Comparison of ENCODE assay signal across 5 fruit fly cellular contexts in genomic region chr3L:18148418-18148973, dm6.
A peak's percentile ranks its signal among the peaks of the same experiment; 100 is the strongest.
TF ChIP-seq lines count a peak whose summit lies in the region.

Gene CG7330 (plus strand): TSS chr3L:18148923.

- TF ChIP-seq CTCF in whole organism, embryonic (GFP tag; optimal IDR thresholded peaks at IDR 0.05; lab: Kevin White, UChicago): peak; percentile 57

TF ChIP-seq in whole organism, adult, 20 proteins besides CTCF, POLR2A, EP300 and RAD21:
- TF ChIP-seq cic (GFP tag; optimal IDR thresholded peaks at IDR 0.05; lab: Kevin White, UChicago): no peak
- TF ChIP-seq toe (GFP tag; optimal IDR thresholded peaks at IDR 0.05; lab: Kevin White, UChicago): peak; percentile 7
- TF ChIP-seq CG5204 (GFP tag; optimal IDR thresholded peaks at IDR 0.05; lab: Kevin White, UChicago): no peak
- TF ChIP-seq ovo (GFP tag; optimal IDR thresholded peaks at IDR 0.05; lab: Kevin White, UChicago): no peak
- TF ChIP-seq Mnt (GFP tag; optimal IDR thresholded peaks at IDR 0.05; lab: Kevin White, UChicago): no peak
- no peak for TF ChIP-seq CG12768 (GFP tag; optimal IDR thresholded peaks at IDR 0.05; lab: Kevin White, UChicago)
- no peak for TF ChIP-seq CG7045 (GFP tag; optimal IDR thresholded peaks at IDR 0.05; lab: Kevin White, UChicago)
- TF ChIP-seq kay (GFP tag; lab: Kevin White, UChicago; ENCODE audit: borderline replicate concordance): no peak
- TF ChIP-seq pad (GFP tag; optimal IDR thresholded peaks at IDR 0.05; lab: Kevin White, UChicago): peak; percentile 72
- peak; percentile 30 for TF ChIP-seq CG1620 (GFP tag; optimal IDR thresholded peaks at IDR 0.05; lab: Kevin White, UChicago)
- peak; percentile 94 for TF ChIP-seq bab1 (GFP tag; optimal IDR thresholded peaks at IDR 0.05; lab: Kevin White, UChicago)
- TF ChIP-seq CG14711 (tag; optimal IDR thresholded peaks at IDR 0.05; lab: Kevin White, UChicago): peak; percentile 56
- TF ChIP-seq CG7101 (tag; optimal IDR thresholded peaks at IDR 0.05; lab: Kevin White, UChicago): peak; percentile 35
- TF ChIP-seq tj (GFP tag; optimal IDR thresholded peaks at IDR 0.05; lab: Kevin White, UChicago): peak; percentile 56
- peak; percentile 53 for TF ChIP-seq CG11617 (GFP tag; optimal IDR thresholded peaks at IDR 0.05; lab: Kevin White, UChicago)
- no peak for TF ChIP-seq Clk (GFP tag; optimal IDR thresholded peaks at IDR 0.05; lab: Kevin White, UChicago)
- TF ChIP-seq Crg-1 (GFP tag; optimal IDR thresholded peaks at IDR 0.05; lab: Kevin White, UChicago): peak; percentile 49

TF ChIP-seq in whole organism, embryonic, 481 proteins besides CTCF, POLR2A, EP300 and RAD21 (continues in another document):
- TF ChIP-seq br (optimal IDR thresholded peaks at IDR 0.05; lab: Kevin White, UChicago) (no peak), PHDP (tag; optimal IDR thresholded peaks at IDR 0.05; lab: Kevin White, UChicago) (peak; percentile 95), ems (GFP tag; optimal IDR thresholded peaks at IDR 0.05; lab: Kevin White, UChicago) (peak; percentile 60), Atf3 (GFP tag; optimal IDR thresholded peaks at IDR 0.05; lab: Kevin White, UChicago) (no peak), CG14965 (GFP tag; optimal IDR thresholded peaks at IDR 0.05; lab: Kevin White, UChicago; ENCODE audit: borderline replicate concordance) (no peak), sr (GFP tag; IDR thresholded peaks at IDR 0.05; lab: Robert Waterston, UW) (0 out of 3 replicates have a peak, but pooled peaks have one; percentile 25), oc (tag; optimal IDR thresholded peaks at IDR 0.05; lab: Kevin White, UChicago) (peak; percentile 87), CG30020 (tag; optimal IDR thresholded peaks at IDR 0.05; lab: Kevin White, UChicago) (peak; percentile 66), HLH3B (GFP tag; IDR thresholded peaks at IDR 0.05; lab: Robert Waterston, UW) (peak; percentile 88), CG34376 (GFP tag; optimal IDR thresholded peaks at IDR 0.05; lab: Kevin White, UChicago) (peak; percentile 83), CG9797 (GFP tag; optimal IDR thresholded peaks at IDR 0.05; lab: Kevin White, UChicago) (no peak), lmd (GFP tag; IDR thresholded peaks at IDR 0.05; lab: Robert Waterston, UW) (peak; percentile 92), Adf1 (GFP tag; IDR thresholded peaks at IDR 0.05; lab: Robert Waterston, UW) (peak; percentile 56), tna (GFP tag; IDR thresholded peaks at IDR 0.05; lab: Robert Waterston, UW; ENCODE audit: partially characterized antibody) (no peak), zfh2 (GFP tag; optimal IDR thresholded peaks at IDR 0.05; lab: Kevin White, UChicago) (peak; percentile 69), bowl (GFP tag; IDR thresholded peaks at IDR 0.05; lab: Robert Waterston, UW) (peak; percentile 76), Hmx (GFP tag; optimal IDR thresholded peaks at IDR 0.05; lab: Kevin White, UChicago) (peak; percentile 64), hth (optimal IDR thresholded peaks at IDR 0.05; lab: Kevin White, UChicago) (no peak), ara (GFP tag; IDR thresholded peaks at IDR 0.05; lab: Robert Waterston, UW) (peak; percentile 60; the same call in 1 of the 2 replicates)

TF ChIP-seq in whole organism, prepupa, 60 proteins besides CTCF, POLR2A, EP300 and RAD21 (continues in another document):
- TF ChIP-seq fd85E (GFP tag; optimal IDR thresholded peaks at IDR 0.05; lab: Kevin White, UChicago) (peak; percentile 84), Eip93F (GFP tag; optimal IDR thresholded peaks at IDR 0.05; lab: Kevin White, UChicago) (peak; percentile 70), CG7368 (GFP tag; optimal IDR thresholded peaks at IDR 0.05; lab: Kevin White, UChicago) (peak; percentile 91), cyc (GFP tag; optimal IDR thresholded peaks at IDR 0.05; lab: Kevin White, UChicago) (peak; percentile 86), CG11294 (GFP tag; IDR thresholded peaks at IDR 0.05; lab: Robert Waterston, UW) (peak; percentile 85), Eip78C (GFP tag; lab: Kevin White, UChicago) (peak; percentile 99), Sox14 (GFP tag; optimal IDR thresholded peaks at IDR 0.05; lab: Kevin White, UChicago) (peak; percentile 77), CG11902 (GFP tag; optimal IDR thresholded peaks at IDR 0.05; lab: Kevin White, UChicago) (peak; percentile 94), OdsH (GFP tag; optimal IDR thresholded peaks at IDR 0.05; lab: Kevin White, UChicago) (peak; percentile 96), CG4318 (GFP tag; optimal IDR thresholded peaks at IDR 0.05; lab: Kevin White, UChicago) (peak; percentile 97), CG31627 (GFP tag; optimal IDR thresholded peaks at IDR 0.05; lab: Kevin White, UChicago) (peak; percentile 87), CG15336 (GFP tag; IDR thresholded peaks at IDR 0.05; lab: Robert Waterston, UW) (peak; percentile 97), Met (GFP tag; optimal IDR thresholded peaks at IDR 0.05; lab: Kevin White, UChicago) (peak; percentile 90), Blimp-1 (GFP tag; optimal IDR thresholded peaks at IDR 0.05; lab: Kevin White, UChicago) (peak; percentile 79), spab (GFP tag; optimal IDR thresholded peaks at IDR 0.05; lab: Kevin White, UChicago) (peak; percentile 79), CG10669 (GFP tag; optimal IDR thresholded peaks at IDR 0.05; lab: Kevin White, UChicago) (peak; percentile 85), CG8319 (GFP tag; optimal IDR thresholded peaks at IDR 0.05; lab: Kevin White, UChicago) (peak; percentile 92), CG9139 (GFP tag; optimal IDR thresholded peaks at IDR 0.05; lab: Kevin White, UChicago) (peak; percentile 63), salr (GFP tag; optimal IDR thresholded peaks at IDR 0.05; lab: Kevin White, UChicago) (peak; percentile 24 to 93), CG3032 (tag; optimal IDR thresholded peaks at IDR 0.05; lab: Kevin White, UChicago) (peak; percentile 88)

TF ChIP-seq in whole organism, pupa, 21 proteins besides CTCF, POLR2A, EP300 and RAD21:
- TF ChIP-seq CG13204 (GFP tag; optimal IDR thresholded peaks at IDR 0.05; lab: Kevin White, UChicago): peak; percentile 57
- peak; percentile 81 for TF ChIP-seq CG14655 (GFP tag; optimal IDR thresholded peaks at IDR 0.05; lab: Kevin White, UChicago)
- peak; percentile 96 for TF ChIP-seq CG32121 (GFP tag; IDR thresholded peaks at IDR 0.05; lab: Robert Waterston, UW)
- peak; percentile 77 for TF ChIP-seq CG10348 (GFP tag; IDR thresholded peaks at IDR 0.05; lab: Robert Waterston, UW)
- peak; percentile 89 for TF ChIP-seq Pif1B (GFP tag; optimal IDR thresholded peaks at IDR 0.05; lab: Kevin White, UChicago)
- no peak for TF ChIP-seq EcR (GFP tag; optimal IDR thresholded peaks at IDR 0.05; lab: Kevin White, UChicago)
- TF ChIP-seq gl (tag; optimal IDR thresholded peaks at IDR 0.05; lab: Kevin White, UChicago): peak; percentile 45
- TF ChIP-seq CG8301 (tag; optimal IDR thresholded peaks at IDR 0.05; lab: Kevin White, UChicago): peak; percentile 86
- peak; percentile 90 for TF ChIP-seq CG8159 (tag; optimal IDR thresholded peaks at IDR 0.05; lab: Kevin White, UChicago)
- TF ChIP-seq D1 (tag; optimal IDR thresholded peaks at IDR 0.05; lab: Kevin White, UChicago): peak; percentile 46
- peak; percentile 82 for TF ChIP-seq rn (GFP tag; IDR thresholded peaks at IDR 0.05; lab: Robert Waterston, UW)
- TF ChIP-seq CG17806 (tag; optimal IDR thresholded peaks at IDR 0.05; lab: Kevin White, UChicago): peak; percentile 72
- TF ChIP-seq CG4496 (GFP tag; IDR thresholded peaks at IDR 0.05; lab: Robert Waterston, UW): peak; percentile 90
- peak; percentile 79 for TF ChIP-seq CG12605 (GFP tag; IDR thresholded peaks at IDR 0.05; lab: Robert Waterston, UW)
- TF ChIP-seq CG9948 (tag; optimal IDR thresholded peaks at IDR 0.05; lab: Kevin White, UChicago): peak; percentile 79
- TF ChIP-seq fd96Ca (GFP tag; IDR thresholded peaks at IDR 0.05; lab: Robert Waterston, UW): peak; percentile 85; the same call in 2 of the 3 replicates
- TF ChIP-seq CG34367 (tag; optimal IDR thresholded peaks at IDR 0.05; lab: Kevin White, UChicago): peak; percentile 60
- TF ChIP-seq Pif1A (GFP tag; optimal IDR thresholded peaks at IDR 0.05; lab: Kevin White, UChicago): peak; percentile 81
- TF ChIP-seq Ets98B (GFP tag; IDR thresholded peaks at IDR 0.05; lab: Robert Waterston, UW): peak; percentile 82
- TF ChIP-seq CG15710 (tag; optimal IDR thresholded peaks at IDR 0.05; lab: Kevin White, UChicago): peak; percentile 86
- peak; percentile 96 for TF ChIP-seq Snoo (tag; optimal IDR thresholded peaks at IDR 0.05; lab: Kevin White, UChicago)

TF ChIP-seq in whole organism, wandering third instar larva, 38 proteins besides CTCF, POLR2A, EP300 and RAD21 (continues in another document):
- TF ChIP-seq Hr78 (GFP tag; optimal IDR thresholded peaks at IDR 0.05; lab: Kevin White, UChicago): no peak
- TF ChIP-seq jim (GFP tag; optimal IDR thresholded peaks at IDR 0.05; lab: Kevin White, UChicago): no peak
- TF ChIP-seq Mio (GFP tag; optimal IDR thresholded peaks at IDR 0.05; lab: Kevin White, UChicago): no peak
- peak; percentile 87 for TF ChIP-seq sv (GFP tag; optimal IDR thresholded peaks at IDR 0.05; lab: Kevin White, UChicago)
- no peak for TF ChIP-seq Dif (GFP tag; optimal IDR thresholded peaks at IDR 0.05; lab: Kevin White, UChicago; ENCODE audit: partially characterized antibody)
- peak; percentile 77 for TF ChIP-seq fru (GFP tag; optimal IDR thresholded peaks at IDR 0.05; lab: Kevin White, UChicago)
- TF ChIP-seq dmrt93B (GFP tag; optimal IDR thresholded peaks at IDR 0.05; lab: Kevin White, UChicago): peak; percentile 76
- TF ChIP-seq sage (GFP tag; optimal IDR thresholded peaks at IDR 0.05; lab: Kevin White, UChicago): peak; percentile 5
- no peak for TF ChIP-seq Myc (optimal IDR thresholded peaks at IDR 0.05; lab: Kevin White, UChicago)
- peak; percentile 88 for TF ChIP-seq Sp1 (GFP tag; optimal IDR thresholded peaks at IDR 0.05; lab: Kevin White, UChicago)
- TF ChIP-seq GATAd (GFP tag; optimal IDR thresholded peaks at IDR 0.05; lab: Kevin White, UChicago): no peak
- peak; percentile 86 for TF ChIP-seq HLH106 (tag; optimal IDR thresholded peaks at IDR 0.05; lab: Kevin White, UChicago)
- TF ChIP-seq Abd-B (GFP tag; optimal IDR thresholded peaks at IDR 0.05; lab: Kevin White, UChicago): no peak
- TF ChIP-seq CG32264 (GFP tag; optimal IDR thresholded peaks at IDR 0.05; lab: Kevin White, UChicago): no peak
- TF ChIP-seq brk (GFP tag; optimal IDR thresholded peaks at IDR 0.05; lab: Kevin White, UChicago): peak; percentile 11
- peak; percentile 77 for TF ChIP-seq psq (GFP tag; optimal IDR thresholded peaks at IDR 0.05; lab: Kevin White, UChicago)
- TF ChIP-seq Hnf4 (GFP tag; optimal IDR thresholded peaks at IDR 0.05; lab: Kevin White, UChicago): peak; percentile 65
- TF ChIP-seq tai (GFP tag; optimal IDR thresholded peaks at IDR 0.05; lab: Kevin White, UChicago): no peak
- TF ChIP-seq N (GFP tag; optimal IDR thresholded peaks at IDR 0.05; lab: Kevin White, UChicago): no peak
- no peak for TF ChIP-seq usp (GFP tag; optimal IDR thresholded peaks at IDR 0.05; lab: Kevin White, UChicago)
- no peak for TF ChIP-seq dsf (GFP tag; optimal IDR thresholded peaks at IDR 0.05; lab: Kevin White, UChicago; ENCODE audit: borderline replicate concordance)
- peak in 1 of 2 experiments; percentile 87 for TF ChIP-seq foxo (GFP tag; optimal IDR thresholded peaks at IDR 0.05; lab: Kevin White, UChicago)
- no peak for TF ChIP-seq Dfd (GFP tag; optimal IDR thresholded peaks at IDR 0.05; lab: Kevin White, UChicago)
- peak; percentile 78 for TF ChIP-seq rgr (GFP tag; optimal IDR thresholded peaks at IDR 0.05; lab: Kevin White, UChicago)
